Worm (Caenorhabditis elegans) whole organism, mixed stage, embryonic: ENCODE measurements around the gene C17F4.12.

Experiments
- elt-1 ChIP-seq: sonication (generic microtip); optimal IDR thresholded peaks from 2 replicates; lab custom pipeline; 2017; ENCODE audit warnings: missing genetic modification characterization, mild to moderate bottlenecking, missing compliant biosample characterization, antibody characterized with exemption, moderate library complexity, borderline replicate concordance; ENCODE audit not compliant: insufficient read depth
- elt-3 ChIP-seq: fragments of 150-350 bp; optimal IDR thresholded peaks from 2 replicates; lab custom pipeline; 2014; ENCODE audit warnings: missing biosample characterization, missing genetic modification characterization
- pha-4 ChIP-seq: fragments of 150-350 bp; optimal IDR thresholded peaks from 2 replicates; lab custom pipeline; 2018; ENCODE audit warnings: missing biosample characterization, missing genetic modification reagents, missing genetic modification characterization
- unc-39 ChIP-seq: fragments of 150-350 bp; optimal IDR thresholded peaks from 2 replicates; lab custom pipeline; 2014; ENCODE audit warnings: missing biosample characterization, missing genetic modification characterization
- ztf-11 ChIP-seq: fragments of 150-350 bp; optimal IDR thresholded peaks from 2 replicates; lab custom pipeline; 2014; ENCODE audit warnings: missing biosample characterization, missing genetic modification characterization

- TF ChIP-seq ztf-11 (no peak), pha-4 (no peak), unc-39 (tag; lab: Kevin White, UChicago) (no peak), elt-1 (tag; lab: Kevin White, UChicago) (no peak), elt-3 (no peak)
Measured at ce11 chrII:3262504-3262903, 18.5 kb upstream of the C17F4.12 start, which contains the start of gene F02E11.2.
